ENCODE assay signal across 3 fruit fly cellular contexts in the genomic region with DNA sequence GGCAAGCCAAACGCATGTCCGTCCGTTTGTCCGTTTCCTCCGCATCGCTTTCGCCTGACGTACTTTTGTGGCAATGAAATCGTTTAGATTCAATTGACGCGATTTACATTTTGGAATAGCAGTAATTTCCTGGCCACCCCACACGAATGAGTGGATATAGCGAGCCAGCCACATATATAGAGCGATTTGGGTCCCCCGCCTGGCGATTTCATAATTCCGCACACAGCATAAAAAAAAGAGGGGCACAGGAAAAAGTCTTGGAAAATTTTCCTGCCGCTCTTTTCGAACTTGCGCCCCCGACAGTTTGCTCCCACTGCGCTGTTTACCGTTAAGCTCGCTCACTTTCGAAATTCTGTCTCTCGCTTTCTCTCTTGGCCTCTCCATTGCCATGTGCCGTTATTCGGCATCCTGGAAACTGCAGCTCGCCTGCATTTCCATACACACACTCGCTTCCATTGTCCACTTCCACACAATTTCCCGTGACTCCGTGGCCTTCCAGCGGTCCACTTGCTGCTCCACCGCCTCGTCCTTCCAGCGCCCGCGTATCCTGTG.
TF ChIP-seq lines count a peak whose summit lies in the region.

No protein-coding gene starts in this region.

- no peak for TF ChIP-seq CTCF in whole organism, embryonic (GFP tag; optimal IDR thresholded peaks at IDR 0.05; lab: Kevin White, UChicago)

TF ChIP-seq in whole organism, adult, 20 proteins besides CTCF, POLR2A, EP300 and RAD21:
- TF ChIP-seq pad (GFP tag; optimal IDR thresholded peaks at IDR 0.05; lab: Kevin White, UChicago) (peak; percentile 89), CG12768 (GFP tag; optimal IDR thresholded peaks at IDR 0.05; lab: Kevin White, UChicago) (no peak), Clk (GFP tag; optimal IDR thresholded peaks at IDR 0.05; lab: Kevin White, UChicago) (peak; percentile 13), Mnt (GFP tag; optimal IDR thresholded peaks at IDR 0.05; lab: Kevin White, UChicago) (peak; percentile 25), ovo (GFP tag; optimal IDR thresholded peaks at IDR 0.05; lab: Kevin White, UChicago) (peak; percentile 60)

TF ChIP-seq in whole organism, embryonic, 481 proteins besides CTCF, POLR2A, EP300 and RAD21 (continues in another document):
- TF ChIP-seq Trl (optimal IDR thresholded peaks at IDR 0.05; lab: Kevin White, UChicago) (peak; percentile 26 to 68), Trl (GFP tag; optimal IDR thresholded peaks at IDR 0.05; lab: Kevin White, UChicago) (no peak), chinmo (GFP tag; IDR thresholded peaks at IDR 0.05; lab: Robert Waterston, UW; ENCODE audit: partially characterized antibody) (0 out of 4 replicates have a peak, but pooled peaks have one; percentile 67), hb (GFP tag; IDR thresholded peaks at IDR 0.05; lab: Robert Waterston, UW; ENCODE audit: partially characterized antibody) (peak; percentile 20; the same call in 1 of the 3 replicates), CG8924 (tag; optimal IDR thresholded peaks at IDR 0.05; lab: Kevin White, UChicago) (no peak), ato (GFP tag; IDR thresholded peaks at IDR 0.05; lab: Robert Waterston, UW; ENCODE audit: partially characterized antibody) (no peak), CG3847 (GFP tag; IDR thresholded peaks at IDR 0.05; lab: Robert Waterston, UW) (0 out of 2 replicates have a peak, but pooled peaks have one; percentile 8), crp (GFP tag; optimal IDR thresholded peaks at IDR 0.05; lab: Kevin White, UChicago) (no peak), trem (tag; optimal IDR thresholded peaks at IDR 0.05; lab: Kevin White, UChicago) (no peak), knrl (GFP tag; IDR thresholded peaks at IDR 0.05; lab: Robert Waterston, UW; ENCODE audit: partially characterized antibody) (no peak), zfh2 (GFP tag; optimal IDR thresholded peaks at IDR 0.05; lab: Kevin White, UChicago) (no peak), CG10366 (GFP tag; IDR thresholded peaks at IDR 0.05; lab: Robert Waterston, UW) (no peak), scrt (GFP tag; optimal IDR thresholded peaks at IDR 0.05; lab: Kevin White, UChicago) (peak; percentile 12), E2f1 (GFP tag; IDR thresholded peaks at IDR 0.05; lab: Robert Waterston, UW) (no peak), slbo (GFP tag; IDR thresholded peaks at IDR 0.05; lab: Robert Waterston, UW) (no peak), Dp (GFP tag; optimal IDR thresholded peaks at IDR 0.05; lab: Kevin White, UChicago) (no peak), CG34422 (GFP tag; IDR thresholded peaks at IDR 0.05; lab: Robert Waterston, UW) (peak; percentile 20; the same call in 1 of the 3 replicates), CG11560 (tag; IDR thresholded peaks at IDR 0.05; lab: Robert Waterston, UW) (no peak), CG31224 (GFP tag; IDR thresholded peaks at IDR 0.05; lab: Robert Waterston, UW) (no peak), Ssrp (tag; optimal IDR thresholded peaks at IDR 0.05; lab: Kevin White, UChicago) (no peak), CG13894 (tag; optimal IDR thresholded peaks at IDR 0.05; lab: Kevin White, UChicago) (peak; percentile 53), Usf (GFP tag; optimal IDR thresholded peaks at IDR 0.05; lab: Kevin White, UChicago) (no peak), CG18599 (GFP tag; optimal IDR thresholded peaks at IDR 0.05; lab: Kevin White, UChicago) (peak; percentile 2), vvl (GFP tag; IDR thresholded peaks at IDR 0.05; lab: Robert Waterston, UW) (no peak), tgo (GFP tag; IDR thresholded peaks at IDR 0.05; lab: Robert Waterston, UW) (no peak), lab (GFP tag; optimal IDR thresholded peaks at IDR 0.05; lab: Kevin White, UChicago) (peak; percentile 13), Opbp (GFP tag; IDR thresholded peaks at IDR 0.05; lab: Robert Waterston, UW; ENCODE audit: partially characterized antibody) (0 out of 3 replicates have a peak, but pooled peaks have one; percentile 23), Mes4 (GFP tag; optimal IDR thresholded peaks at IDR 0.05; lab: Kevin White, UChicago) (no peak), dati (GFP tag; IDR thresholded peaks at IDR 0.05; lab: Robert Waterston, UW) (no peak), Adf1 (GFP tag; IDR thresholded peaks at IDR 0.05; lab: Robert Waterston, UW) (peak; percentile 27; the same call in 1 of the 2 replicates), Gsc (GFP tag; IDR thresholded peaks at IDR 0.05; lab: Robert Waterston, UW) (no peak), zfh1 (GFP tag; IDR thresholded peaks at IDR 0.05; lab: Robert Waterston, UW) (peak; percentile 43; the same call in 1 of the 3 replicates), Med (GFP tag; lab: Kevin White, UChicago) (peak; percentile 50), CG32532 (GFP tag; IDR thresholded peaks at IDR 0.05; lab: Robert Waterston, UW) (no peak), lilli (GFP tag; optimal IDR thresholded peaks at IDR 0.05; lab: Kevin White, UChicago) (no peak), bcd (GFP tag; optimal IDR thresholded peaks at IDR 0.05; lab: Kevin White, UChicago) (no peak), croc (GFP tag; conservative IDR thresholded peaks at IDR 0.05; lab: Robert Waterston, UW) (no peak), CG11247 (GFP tag; IDR thresholded peaks at IDR 0.05; lab: Robert Waterston, UW) (no peak), ems (GFP tag; optimal IDR thresholded peaks at IDR 0.05; lab: Kevin White, UChicago) (no peak)

TF ChIP-seq in whole organism, prepupa, 60 proteins besides CTCF, POLR2A, EP300 and RAD21:
- TF ChIP-seq net (GFP tag; optimal IDR thresholded peaks at IDR 0.05; lab: Kevin White, UChicago) = no peak
- TF ChIP-seq CG15336 (GFP tag; IDR thresholded peaks at IDR 0.05; lab: Robert Waterston, UW) = 0 out of 2 replicates have a peak, but pooled peaks have one; percentile 9
TF ChIP-seq in whole organism, prepupa: peak in this region for 1.
